Worm (Caenorhabditis elegans) whole organism, L4 larva: ENCODE measurements around the gene Y82E9BR.22.

Experiments
- T20F7.1 ChIP-seq: fragments of 200-800 bp; sonication (Bioruptor generic); optimal IDR thresholded peaks from 2 replicates; lab custom pipeline; 2018; ENCODE audit warnings: mild to moderate bottlenecking, missing genetic modification characterization, missing compliant biosample characterization
- Y5F2A.4 ChIP-seq: fragments of 200-800 bp; sonication (Bioruptor generic); optimal IDR thresholded peaks from 2 replicates; lab custom pipeline; 2018; ENCODE audit warnings: mild to moderate bottlenecking, missing genetic modification characterization, missing compliant biosample characterization
- aha-1 ChIP-seq: fragments of 150-350 bp; peaks from one replicate; lab custom pipeline; 2014; ENCODE audit warnings: missing biosample characterization, missing genetic modification characterization
- aly-2 ChIP-seq: sonication (generic microtip); optimal IDR thresholded peaks from 2 replicates; lab custom pipeline; 2018; ENCODE audit warnings: missing biosample characterization, missing genetic modification characterization
- ama-1 ChIP-seq: fragments of 150-350 bp; optimal IDR thresholded peaks from 2 replicates; lab custom pipeline; 2014; ENCODE audit warnings: inconsistent platforms, mixed read lengths
- arid-1 ChIP-seq: fragments of 200-800 bp; sonication (Bioruptor generic); conservative IDR thresholded peaks from 2 replicates; pipeline ENCODE4 v1.3.6; 2022; ENCODE audit warnings: missing genetic modification reagents, missing genetic modification characterization, missing compliant biosample characterization
- attf-4 ChIP-seq: sonication (generic microtip); optimal IDR thresholded peaks from 3 replicates; lab custom pipeline; 2017; ENCODE audit warnings: missing biosample characterization, missing genetic modification characterization
- ceh-32 ChIP-seq: sonication (generic microtip); optimal IDR thresholded peaks from 2 replicates; lab custom pipeline; 2016; ENCODE audit warnings: mild to moderate bottlenecking, missing genetic modification characterization, missing compliant biosample characterization; ENCODE audit not compliant: poor library complexity
- ceh-44 ChIP-seq: fragments of 200-800 bp; sonication (Bioruptor generic); IDR thresholded peaks from 2 replicates; pipeline ENCODE4 v1.3.6; 2022; ENCODE audit warnings: missing genetic modification reagents, missing genetic modification characterization, missing compliant biosample characterization
- ces-1 ChIP-seq: fragments of 150-350 bp; sonication (generic microtip); optimal IDR thresholded peaks from 4 replicates; lab custom pipeline; 2014; ENCODE audit warnings: missing biosample characterization, missing genetic modification reagents, missing genetic modification characterization
- daf-12 ChIP-seq: fragments of 150-350 bp; optimal IDR thresholded peaks from 2 replicates; lab custom pipeline; 2014; ENCODE audit warnings: missing biosample characterization, missing genetic modification reagents, missing genetic modification characterization
- daf-16 ChIP-seq, 3 experiments: sonication (generic microtip); optimal IDR thresholded peaks; 2 replicates each; lab custom pipeline; 2016 to 2017; ENCODE audit warnings: missing genetic modification characterization in 3 of 3, missing genetic modification reagents in 3 of 3, mild to moderate bottlenecking in 2 of 3, missing compliant biosample characterization in 2 of 3, missing biosample characterization in 1 of 3, moderate library complexity in 1 of 3
- daf-19 ChIP-seq: fragments of 200-800 bp; sonication (Bioruptor generic); conservative IDR thresholded peaks from 2 replicates; pipeline ENCODE4 v1.3.6; 2022; ENCODE audit warnings: missing genetic modification characterization, missing compliant biosample characterization
- daf-8 ChIP-seq: fragments of 200-800 bp; sonication (Bioruptor generic); IDR thresholded peaks from 2 replicates; pipeline ENCODE4 v1.3.6; 2022; ENCODE audit warnings: missing genetic modification characterization, missing compliant biosample characterization
- dmd-6 ChIP-seq: fragments of 200-800 bp; sonication (Bioruptor generic); IDR thresholded peaks from 2 replicates; pipeline ENCODE4 v1.3.6; 2022; ENCODE audit warnings: missing genetic modification reagents, missing genetic modification characterization, missing compliant biosample characterization
- dmd-8 ChIP-seq: fragments of 200-800 bp; sonication (Bioruptor generic); IDR thresholded peaks from 2 replicates; pipeline ENCODE4 v1.3.6; 2022; ENCODE audit warnings: missing genetic modification characterization, missing compliant biosample characterization
- dmd-9 ChIP-seq: fragments of 200-800 bp; sonication (Bioruptor generic); IDR thresholded peaks from 2 replicates; pipeline ENCODE4 v1.3.6; 2022; ENCODE audit warnings: missing genetic modification reagents, missing genetic modification characterization, missing compliant biosample characterization
- gei-8 ChIP-seq: fragments of 200-800 bp; sonication (Bioruptor generic); optimal IDR thresholded peaks from 2 replicates; lab custom pipeline; 2018; ENCODE audit warnings: mild to moderate bottlenecking, missing genetic modification characterization, missing compliant biosample characterization
- hif-1 ChIP-seq, 2 experiments: sonication (generic microtip); optimal IDR thresholded peaks; 2 replicates each; lab custom pipeline; 2016 to 2017; ENCODE audit warnings: missing compliant biosample characterization in 2 of 2, missing genetic modification characterization in 2 of 2, missing genetic modification reagents in 2 of 2, missing genotype in 2 of 2, mild to moderate bottlenecking in 1 of 2
- lin-13 ChIP-seq: fragments of 150-350 bp; optimal IDR thresholded peaks from 2 replicates; lab custom pipeline; 2014; ENCODE audit warnings: missing biosample characterization, missing genetic modification reagents, missing genetic modification characterization
- lin-29 ChIP-seq: fragments of 200-800 bp; sonication (Bioruptor generic); IDR thresholded peaks from 2 replicates; pipeline ENCODE4 v1.3.6; 2022; ENCODE audit warnings: missing genetic modification reagents, missing genetic modification characterization, missing compliant biosample characterization
- lin-38 ChIP-seq: fragments of 200-800 bp; sonication (Bioruptor generic); IDR thresholded peaks from 2 replicates; pipeline ENCODE4 v1.3.6; 2022; ENCODE audit warnings: missing genetic modification reagents, missing genetic modification characterization, missing compliant biosample characterization
- lsy-2 ChIP-seq, 2 experiments: fragments of 150-350 bp in 1 of 2; sonication (generic microtip) in 1 of 2; optimal IDR thresholded peaks; 2 replicates each; lab custom pipeline; 2014 to 2017; ENCODE audit warnings: missing biosample characterization in 2 of 2, missing genetic modification characterization in 2 of 2
- madf-5 ChIP-seq, 2 experiments: fragments of 200-800 bp; sonication (Bioruptor generic); IDR thresholded peaks; 2 replicates each; pipeline ENCODE4 v1.3.6; 2022; ENCODE audit warnings: missing compliant biosample characterization in 2 of 2, missing genetic modification characterization in 2 of 2
- mdl-1 ChIP-seq, 2 experiments: fragments of 150-350 bp in 1 of 2; sonication (generic microtip) in 1 of 2; optimal IDR thresholded peaks; 2 replicates each; lab custom pipeline; 2014 to 2017; ENCODE audit warnings: missing biosample characterization in 2 of 2, missing genetic modification characterization in 2 of 2
- mxl-2 ChIP-seq: fragments of 200-800 bp; sonication (Bioruptor generic); conservative IDR thresholded peaks from 2 replicates; pipeline ENCODE4 v1.3.6; 2022; ENCODE audit warnings: missing genetic modification reagents, missing genetic modification characterization, missing compliant biosample characterization
- nhr-28 ChIP-seq: fragments of 150-350 bp; optimal IDR thresholded peaks from 2 replicates; lab custom pipeline; 2014; ENCODE audit warnings: missing biosample characterization, missing genetic modification characterization
- nhr-77 ChIP-seq: fragments of 150-350 bp; optimal IDR thresholded peaks from 2 replicates; lab custom pipeline; 2014; ENCODE audit warnings: missing biosample characterization, missing genetic modification characterization
- pqm-1 ChIP-seq: sonication (generic microtip); optimal IDR thresholded peaks from 2 replicates; lab custom pipeline; 2017; ENCODE audit warnings: missing biosample characterization, missing genetic modification characterization
- spr-1 ChIP-seq: sonication (generic microtip); optimal IDR thresholded peaks from 2 replicates; lab custom pipeline; 2016; ENCODE audit warnings: mild to moderate bottlenecking, missing genetic modification characterization, missing compliant biosample characterization
- unc-130 ChIP-seq: sonication (generic microtip); optimal IDR thresholded peaks from 2 replicates; lab custom pipeline; 2016; ENCODE audit warnings: missing genetic modification reagents, missing genetic modification characterization, missing compliant biosample characterization
- zfp-3 ChIP-seq: fragments of 200-800 bp; sonication (Bioruptor generic); conservative IDR thresholded peaks from 2 replicates; pipeline ENCODE4 v1.3.6; 2022; ENCODE audit warnings: missing genetic modification reagents, missing genetic modification characterization, missing compliant biosample characterization
- zip-11 ChIP-seq: fragments of 200-800 bp; sonication (Bioruptor generic); IDR thresholded peaks from 2 replicates; pipeline ENCODE4 v1.3.6; 2022; ENCODE audit warnings: missing genetic modification characterization, missing compliant biosample characterization
- ztf-11 ChIP-seq: fragments of 150-350 bp; optimal IDR thresholded peaks from 2 replicates; lab custom pipeline; 2014; ENCODE audit warnings: missing biosample characterization, missing genetic modification characterization

The Y82E9BR.22 gene

DNA sequence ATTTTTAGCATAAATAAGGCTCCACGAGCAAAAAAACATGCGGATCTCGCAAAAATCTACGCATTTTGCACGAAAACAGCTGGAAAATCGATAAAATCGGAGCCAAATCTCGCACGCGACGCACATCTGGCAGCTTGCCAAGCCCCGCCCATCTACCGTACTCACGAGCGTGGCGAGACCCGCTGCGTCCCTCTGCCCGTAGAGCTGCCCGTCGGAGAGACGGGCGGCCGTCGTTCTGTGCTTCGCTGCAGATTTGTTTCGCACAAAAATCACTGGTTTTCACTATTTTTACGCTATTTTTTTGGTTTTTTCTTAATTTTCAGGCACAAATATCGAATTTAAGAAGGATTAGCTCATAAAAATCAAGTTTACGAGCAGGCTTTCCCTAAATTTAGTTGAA is 9.7 kb upstream of the Y82E9BR.22 start (continued):
- no peak for TF ChIP-seq daf-19 (GFP tag; lab: Robert Waterston, UW)
- peak; percentile 36 to 73 for TF ChIP-seq mdl-1 (tag; optimal IDR thresholded peaks at IDR 0.05; lab: Kevin White, UChicago)
- no peak for TF ChIP-seq aly-2 (tag; lab: Kevin White, UChicago)
- TF ChIP-seq zip-11 (GFP tag; lab: Robert Waterston, UW): no peak
- TF ChIP-seq spr-1 (tag; lab: Kevin White, UChicago): peak; percentile 31
- no peak for TF ChIP-seq ceh-32 (tag; lab: Kevin White, UChicago)
- peak; percentile 84 for TF ChIP-seq zfp-3 (GFP tag; lab: Robert Waterston, UW)
- no peak for TF ChIP-seq Y5F2A.4
- TF ChIP-seq gei-8 (GFP tag; lab: Kevin White, UChicago): no peak
- TF ChIP-seq arid-1 (GFP tag; lab: Robert Waterston, UW): peak; percentile 79
- no peak for TF ChIP-seq daf-8 (GFP tag; lab: Robert Waterston, UW)
- TF ChIP-seq madf-5 (GFP tag; IDR thresholded peaks at IDR 0.05; lab: Robert Waterston, UW): 0 out of 4 replicates have a peak, but pooled peaks of 1 of the 2 experiments have one; percentile 34
- peak; percentile 82 for TF ChIP-seq dmd-6 (GFP tag; lab: Robert Waterston, UW)
- TF ChIP-seq ztf-11 (tag; lab: Kevin White, UChicago): no peak
- TF ChIP-seq ces-1: no peak
- 0 out of 2 replicates have a peak, but pooled peaks have one; percentile 64 for TF ChIP-seq dmd-9 (GFP tag; lab: Robert Waterston, UW)
- no peak for TF ChIP-seq mxl-2 (GFP tag; lab: Robert Waterston, UW)
- TF ChIP-seq lin-13 (GFP tag; lab: Kevin White, UChicago): peak; percentile 78
- TF ChIP-seq hif-1 (tag; optimal IDR thresholded peaks at IDR 0.05; lab: Kevin White, UChicago): peak; percentile 10 to 79
- no peak for TF ChIP-seq daf-12 (tag; lab: Kevin White, UChicago)
- TF ChIP-seq dmd-8 (GFP tag; lab: Robert Waterston, UW): no peak

DNA sequence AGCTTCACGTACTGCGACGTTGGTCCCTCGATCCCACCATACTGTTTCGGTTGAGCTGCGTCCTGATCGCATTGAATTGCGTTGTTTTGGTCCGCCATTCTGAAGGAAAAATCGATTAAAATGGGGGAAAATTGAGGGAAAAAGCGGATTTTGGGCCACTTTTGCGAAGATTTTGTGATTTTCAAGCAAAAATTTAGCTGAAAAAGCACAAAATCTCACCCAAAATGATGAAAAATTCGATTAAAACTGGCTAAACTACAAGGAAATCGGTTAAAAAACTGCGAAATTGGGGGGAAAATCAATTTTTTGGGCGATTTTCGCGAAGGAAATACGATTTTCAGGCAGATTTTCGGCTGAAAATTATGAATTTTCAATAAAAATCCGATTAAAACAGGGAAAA is 8.1 kb upstream of the Y82E9BR.22 start, which contains the start of gene elc-1:
Gene elc-1 (minus strand): TSS at position 101 of the 400 bp plus-strand sequence.
- TF ChIP-seq nhr-77 (tag; lab: Kevin White, UChicago) (no peak), attf-4 (tag; lab: Kevin White, UChicago) (no peak), aha-1 (tag; lab: Kevin White, UChicago) (peak; percentile 87)

DNA sequence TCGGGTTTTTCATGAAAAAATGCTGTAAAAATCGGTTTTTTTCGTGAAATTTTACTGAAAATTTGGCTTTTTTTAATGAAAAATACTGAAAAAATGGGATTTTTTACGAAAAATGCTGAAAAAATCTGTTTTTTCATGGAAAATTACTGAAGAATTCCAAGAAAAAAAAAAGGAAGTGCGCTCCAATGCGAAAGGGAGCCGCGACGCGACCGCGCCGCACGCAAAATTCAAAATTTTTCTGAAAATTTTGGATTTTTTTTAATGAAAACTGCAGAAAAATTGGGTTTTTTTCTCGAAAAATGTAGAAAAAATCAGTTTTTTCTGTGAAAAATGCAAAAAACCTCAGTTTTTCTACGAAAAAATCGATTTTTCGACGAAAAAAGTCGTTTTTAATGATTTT is 7.5 kb upstream of the Y82E9BR.22 start:
- TF ChIP-seq lin-38 (GFP tag; lab: Robert Waterston, UW) (peak; percentile 61), ceh-44 (GFP tag; lab: Robert Waterston, UW) (no peak), unc-130 (GFP tag; lab: Kevin White, UChicago) (no peak)

DNA sequence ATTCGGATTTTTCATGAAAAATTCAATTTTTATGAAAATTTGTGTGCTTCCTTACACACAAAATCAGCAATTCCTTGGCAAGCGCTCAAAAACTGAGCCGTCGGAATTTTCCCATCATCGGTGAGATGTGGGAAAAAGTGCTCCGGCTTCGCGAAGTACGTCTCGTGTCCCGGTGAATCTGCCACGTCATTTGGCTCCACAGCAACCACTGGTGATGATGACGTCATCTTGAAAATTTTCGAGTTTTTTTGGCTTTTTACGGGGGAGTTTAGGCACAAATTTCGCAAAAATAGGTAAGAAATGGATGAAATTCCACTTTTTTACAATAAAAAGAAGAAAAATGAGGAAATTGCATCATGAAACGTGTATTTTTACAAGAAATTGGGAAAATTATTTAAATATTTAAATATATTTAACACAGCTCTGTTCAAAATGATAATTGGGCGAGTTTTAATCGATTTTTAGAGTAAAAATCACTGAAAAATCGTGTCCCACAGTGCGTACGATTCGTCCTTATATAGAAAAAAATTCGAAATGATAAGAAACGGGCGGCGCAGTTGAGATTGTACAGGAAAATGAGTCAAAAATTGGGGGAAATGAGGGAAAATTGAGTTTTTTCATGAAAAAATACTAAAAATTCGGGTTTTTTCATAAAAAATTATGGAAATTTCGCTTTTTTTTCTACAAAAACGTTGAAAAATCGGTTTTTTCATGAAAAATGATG is 5.0 kb upstream of the Y82E9BR.22 start, which contains the start of gene Y82E9BR.14:
Gene Y82E9BR.14 (minus strand): TSS at position 227 of the 724 bp plus-strand sequence.
- no peak for TF ChIP-seq daf-16 (GFP tag; optimal IDR thresholded peaks at IDR 0.05; lab: Kevin White, UChicago)
- TF ChIP-seq daf-16 (tag; optimal IDR thresholded peaks at IDR 0.05; lab: Kevin White, UChicago): peak; percentile 18
- peak; percentile 66 for TF ChIP-seq pqm-1 (tag; lab: Kevin White, UChicago)
- TF ChIP-seq T20F7.1 (GFP tag; lab: Kevin White, UChicago): peak; percentile 14
- peak; percentile 20 for TF ChIP-seq nhr-28
- peak; percentile 13 for TF ChIP-seq ama-1 (lab: Kevin White, UChicago)
- no peak for TF ChIP-seq lin-29 (GFP tag; lab: Robert Waterston, UW)
- no peak for TF ChIP-seq lsy-2 (tag; optimal IDR thresholded peaks at IDR 0.05; lab: Kevin White, UChicago)
